Fruit fly (Drosophila melanogaster): Measurements from ENCODE around the gene MFS3.

MFS3 gene

DNA sequence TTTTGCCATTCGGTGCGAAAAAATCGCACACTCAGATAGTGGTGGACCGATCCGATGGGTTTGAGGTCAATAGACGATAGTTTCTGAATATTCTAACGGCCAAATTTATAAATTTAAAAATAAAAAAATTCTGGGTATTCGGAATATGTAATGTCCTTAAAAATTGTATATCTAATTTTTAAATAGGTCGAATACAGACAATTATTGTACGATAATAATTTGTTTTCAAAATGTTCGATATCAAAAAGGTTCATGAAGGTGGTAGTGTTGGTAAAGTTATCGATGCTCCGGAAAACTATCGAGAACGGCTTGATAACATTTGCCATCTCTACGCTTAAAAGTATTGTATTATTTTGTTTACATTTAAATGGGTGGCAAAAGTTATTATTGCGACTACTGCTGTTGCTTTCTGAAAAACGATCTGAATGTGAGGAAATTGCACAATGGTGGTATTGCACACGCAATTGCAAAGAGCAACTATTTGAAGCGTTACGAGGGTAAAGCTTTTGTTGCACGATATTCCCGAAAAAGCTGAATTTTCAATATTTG is 26.9 kb downstream of the MFS3 start, which contains the start of the genes CG31922 and Plap (continued):
- no peak for TF ChIP-seq CG3838 (GFP tag; optimal IDR thresholded peaks at IDR 0.05)
- TF ChIP-seq ind (GFP tag; optimal IDR thresholded peaks at IDR 0.05): peak; percentile 75
- TF ChIP-seq lola (GFP tag; optimal IDR thresholded peaks at IDR 0.05): peak in 1 of 3 experiments; percentile 67
- no peak for TF ChIP-seq lov (optimal IDR thresholded peaks at IDR 0.05)
- TF ChIP-seq lov (GFP tag; IDR thresholded peaks at IDR 0.05): no peak
- TF ChIP-seq en (GFP tag; optimal IDR thresholded peaks at IDR 0.05): no peak
- peak; percentile 78 for TF ChIP-seq CG9215 (GFP tag; IDR thresholded peaks at IDR 0.05)
- TF ChIP-seq pzg (GFP tag; optimal IDR thresholded peaks at IDR 0.05): peak; percentile 58
- TF ChIP-seq CG10209 (GFP tag; optimal IDR thresholded peaks at IDR 0.05): peak; percentile 51
- peak; percentile 63 to 68 for TF ChIP-seq Pdp1 (GFP tag; optimal IDR thresholded peaks at IDR 0.05)
- TF ChIP-seq Spps (tag; optimal IDR thresholded peaks at IDR 0.05): peak; percentile 26
- peak; percentile 14 for TF ChIP-seq kni (GFP tag; optimal IDR thresholded peaks at IDR 0.05)
- peak; percentile 80 for TF ChIP-seq slbo (GFP tag; IDR thresholded peaks at IDR 0.05)
- peak in 1 of 2 experiments; percentile 65 for TF ChIP-seq Hr51 (GFP tag; optimal IDR thresholded peaks at IDR 0.05)
- TF ChIP-seq eyg (GFP tag; optimal IDR thresholded peaks at IDR 0.05): no peak
- TF ChIP-seq CG3281 (GFP tag; optimal IDR thresholded peaks at IDR 0.05): peak; percentile 63
- no peak for TF ChIP-seq Sry-β (GFP tag; optimal IDR thresholded peaks at IDR 0.05)
- TF ChIP-seq MTF-1 (GFP tag; optimal IDR thresholded peaks at IDR 0.05; ENCODE audit: borderline replicate concordance): no peak
- TF ChIP-seq dan (GFP tag; IDR thresholded peaks at IDR 0.05): no peak
- TF ChIP-seq twi (tag; optimal IDR thresholded peaks at IDR 0.05): peak; percentile 58
- TF ChIP-seq C15 (GFP tag; IDR thresholded peaks at IDR 0.05): no peak
- no peak for TF ChIP-seq CG11696 (GFP tag; IDR thresholded peaks at IDR 0.05)
- TF ChIP-seq CG18476 (GFP tag; optimal IDR thresholded peaks at IDR 0.05): peak; percentile 69
- TF ChIP-seq cas (GFP tag; IDR thresholded peaks at IDR 0.05): no peak
- TF ChIP-seq CG10654 (GFP tag; optimal IDR thresholded peaks at IDR 0.05): peak; percentile 50
- TF ChIP-seq CG12744 (GFP tag; optimal IDR thresholded peaks at IDR 0.05): peak; percentile 67
- peak; percentile 57 for TF ChIP-seq Antp (GFP tag; optimal IDR thresholded peaks at IDR 0.05)
- TF ChIP-seq Fer1 (GFP tag; optimal IDR thresholded peaks at IDR 0.05): peak; percentile 70
- peak; percentile 58 for TF ChIP-seq CG8388 (GFP tag; optimal IDR thresholded peaks at IDR 0.05)
- TF ChIP-seq CG15514 (GFP tag; optimal IDR thresholded peaks at IDR 0.05): peak; percentile 83
- TF ChIP-seq CG7372 (GFP tag; IDR thresholded peaks at IDR 0.05): peak; percentile 54; the same call in 1 of the 2 replicates
- TF ChIP-seq CG17802 (tag; optimal IDR thresholded peaks at IDR 0.05): no peak
- TF ChIP-seq CG31441 (GFP tag; IDR thresholded peaks at IDR 0.05): no peak; the same call in 1 of the 2 replicates
- no peak for TF ChIP-seq Asciz (GFP tag; optimal IDR thresholded peaks at IDR 0.05)
- peak; percentile 58 for TF ChIP-seq Side (GFP tag; optimal IDR thresholded peaks at IDR 0.05)
- peak; percentile 3 for TF ChIP-seq HHEX (GFP tag; optimal IDR thresholded peaks at IDR 0.05)
- no peak for TF ChIP-seq CG10959 (GFP tag; IDR thresholded peaks at IDR 0.05)
- TF ChIP-seq cad (GFP tag; optimal IDR thresholded peaks at IDR 0.05): no peak
- no peak for TF ChIP-seq CG4360 (GFP tag; IDR thresholded peaks at IDR 0.05)
- TF ChIP-seq odd (GFP tag; optimal IDR thresholded peaks at IDR 0.05): no peak
- no peak for TF ChIP-seq Poxn (GFP tag; IDR thresholded peaks at IDR 0.05)
- TF ChIP-seq CG32532 (GFP tag; IDR thresholded peaks at IDR 0.05): peak; percentile 60
- no peak for TF ChIP-seq CG15073 (GFP tag; optimal IDR thresholded peaks at IDR 0.05)
- TF ChIP-seq klu (GFP tag; IDR thresholded peaks at IDR 0.05): peak; percentile 52
- no peak for TF ChIP-seq Sox100B (GFP tag; optimal IDR thresholded peaks at IDR 0.05)
- TF ChIP-seq jumu (GFP tag; optimal IDR thresholded peaks at IDR 0.05): peak; percentile 39
- TF ChIP-seq tin (GFP tag; optimal IDR thresholded peaks at IDR 0.05): peak; percentile 76
- peak; percentile 37 for TF ChIP-seq zen (tag; optimal IDR thresholded peaks at IDR 0.05)
- TF ChIP-seq Sry-δ (GFP tag; optimal IDR thresholded peaks at IDR 0.05): peak; percentile 96
- TF ChIP-seq CG12104 (GFP tag; optimal IDR thresholded peaks at IDR 0.05): peak; percentile 56
- no peak for TF ChIP-seq CG1529 (GFP tag; optimal IDR thresholded peaks at IDR 0.05)
